Worm (Caenorhabditis elegans): ENCODE results near the gene dac-1.
A peak's percentile ranks its signal among the peaks of the same experiment; 100 is the strongest.

The dac-1 gene

ce11 chrIII:835713-836278 lies 19.9 kb downstream of the dac-1 start (continued):
- peak; percentile 31 for TF ChIP-seq unc-62 (GFP tag; optimal IDR thresholded peaks at IDR 0.05)
- TF ChIP-seq aly-2 (tag; optimal IDR thresholded peaks at IDR 0.05): peak; percentile 85
- TF ChIP-seq ztf-11 (tag; optimal IDR thresholded peaks at IDR 0.05): no peak
- TF ChIP-seq ceh-28 (tag; optimal IDR thresholded peaks at IDR 0.05): peak; percentile 71
- no peak for TF ChIP-seq fkh-10 (GFP tag; optimal IDR thresholded peaks at IDR 0.05)

DNA sequence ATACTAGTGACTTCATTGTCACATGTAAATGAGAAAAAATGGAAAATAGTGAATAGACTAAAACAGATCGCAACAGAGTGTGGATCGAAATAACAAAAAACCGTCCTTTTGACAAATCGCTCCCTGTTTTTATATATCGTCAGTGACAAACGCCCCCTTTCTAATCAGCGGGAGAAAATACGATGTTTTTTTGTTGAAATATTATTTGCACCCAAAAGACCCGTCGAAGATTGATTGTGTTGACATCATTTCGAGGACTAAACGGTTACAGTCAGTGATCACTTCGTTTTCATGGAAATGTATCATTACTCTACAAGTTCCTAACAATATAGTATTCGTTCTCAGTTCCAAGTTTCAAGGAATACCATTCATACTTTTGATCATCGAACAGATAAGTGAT lies 23.5 kb downstream of the dac-1 start, which contains the start of gene dos-3:
TSS of gene dos-3 (minus strand) at position 101 of the 400 bp plus-strand sequence.
- TF ChIP-seq fkh-2 (tag; optimal IDR thresholded peaks at IDR 0.05): no peak
- TF ChIP-seq lin-15B (tag; optimal IDR thresholded peaks at IDR 0.05): no peak
- TF ChIP-seq unc-39 (tag; optimal IDR thresholded peaks at IDR 0.05): no peak
- TF ChIP-seq daf-12 (tag; optimal IDR thresholded peaks at IDR 0.05): no peak
- TF ChIP-seq lin-39 (tag; optimal IDR thresholded peaks at IDR 0.05): no peak
- TF ChIP-seq egl-5 (tag; optimal IDR thresholded peaks at IDR 0.05): no peak

ce11 chrIII:841177-841576 lies 25.2 kb downstream of the dac-1 start, which contains the start of gene K02F3.9:
Gene K02F3.9, minus strand, starts transcription at chrIII:841366.
- TF ChIP-seq nhr-25 (tag; optimal IDR thresholded peaks at IDR 0.05) (no peak), nhr-12 (tag; optimal IDR thresholded peaks at IDR 0.05) (no peak), mml-1 (tag; optimal IDR thresholded peaks at IDR 0.05) (no peak), ceh-9 (tag; optimal IDR thresholded peaks at IDR 0.05) (no peak), nhr-67 (tag; optimal IDR thresholded peaks at IDR 0.05) (no peak)

ce11 chrIII:842630-843029 lies 26.7 kb downstream of the dac-1 start, which contains the start of gene far-8:
Gene far-8, plus strand, starts transcription at chrIII:842930.
- TF ChIP-seq elt-1 (tag; optimal IDR thresholded peaks at IDR 0.05): no peak

DNA sequence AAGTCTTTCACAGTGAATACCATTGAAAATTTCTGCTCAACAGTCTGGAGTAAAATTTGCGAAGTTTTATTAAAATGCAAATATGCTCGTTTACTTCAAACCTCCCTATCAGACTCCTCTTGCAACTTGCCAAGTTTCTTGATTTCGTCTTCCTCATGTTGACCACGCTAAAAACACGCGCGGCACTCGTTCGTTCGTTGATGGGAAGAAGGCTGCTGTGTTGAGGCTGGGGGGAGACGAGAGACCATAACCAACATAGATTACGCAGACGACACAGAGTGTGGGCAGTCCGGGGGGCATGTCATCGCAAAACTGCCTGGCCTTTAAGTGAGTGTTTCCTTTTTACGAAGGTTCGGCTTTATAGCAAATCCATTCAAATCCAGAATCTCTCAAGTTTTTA lies 28.1 kb downstream of the dac-1 start:
- TF ChIP-seq pqm-1 (tag; optimal IDR thresholded peaks at IDR 0.05) (peak; percentile 37), mml-1 (tag; optimal IDR thresholded peaks at IDR 0.05) (peak; percentile 88), egl-5 (tag; optimal IDR thresholded peaks at IDR 0.05) (no peak), elt-3 (tag; optimal IDR thresholded peaks at IDR 0.05) (no peak), snpc-4 (tag; optimal IDR thresholded peaks at IDR 0.05) (peak; percentile 24), daf-12 (tag; optimal IDR thresholded peaks at IDR 0.05) (no peak), nhr-25 (tag; optimal IDR thresholded peaks at IDR 0.05) (no peak), nhr-43 (tag; optimal IDR thresholded peaks at IDR 0.05; ENCODE audit: poor library complexity, severe bottlenecking) (peak; percentile 43), jun-1 (tag; optimal IDR thresholded peaks at IDR 0.05) (no peak), nfya-1 (tag; optimal IDR thresholded peaks at IDR 0.05; ENCODE audit: insufficient read depth) (peak; percentile 57), pha-4 (tag; optimal IDR thresholded peaks at IDR 0.05) (peak; percentile 62), elt-2 (tag; optimal IDR thresholded peaks at IDR 0.05) (peak; percentile 16), fkh-2 (tag; optimal IDR thresholded peaks at IDR 0.05) (no peak), lin-15B (tag; optimal IDR thresholded peaks at IDR 0.05) (peak; percentile 27)

- TF ChIP-seq pha-4 (tag; optimal IDR thresholded peaks at IDR 0.05) (peak; percentile 51), fkh-10 (GFP tag; optimal IDR thresholded peaks at IDR 0.05) (no peak), nhr-25 (tag; optimal IDR thresholded peaks at IDR 0.05) (no peak), fkh-2 (tag; optimal IDR thresholded peaks at IDR 0.05) (no peak)
Measured at ce11 chrIII:844577-844976, 28.6 kb downstream of the dac-1 start.

- peak; percentile 4 for TF ChIP-seq nhr-25 (tag; optimal IDR thresholded peaks at IDR 0.05)
- TF ChIP-seq aly-2 (tag; optimal IDR thresholded peaks at IDR 0.05): no peak
- peak; percentile 53 for TF ChIP-seq elt-1 (tag; optimal IDR thresholded peaks at IDR 0.05)
- TF ChIP-seq sea-2 (GFP tag; optimal IDR thresholded peaks at IDR 0.05): no peak
- no peak for TF ChIP-seq nhr-11 (tag; optimal IDR thresholded peaks at IDR 0.05)
- peak; percentile 71 for TF ChIP-seq elt-2 (tag; optimal IDR thresholded peaks at IDR 0.05)
- TF ChIP-seq ama-1 (optimal IDR thresholded peaks at IDR 0.05): peak; percentile 45
- TF ChIP-seq nhr-43 (tag; optimal IDR thresholded peaks at IDR 0.05; ENCODE audit: poor library complexity, severe bottlenecking): peak; percentile 80
- TF ChIP-seq pqm-1 (tag; optimal IDR thresholded peaks at IDR 0.05): peak; percentile 84
- TF ChIP-seq hmg-11 (tag; optimal IDR thresholded peaks at IDR 0.05): peak; percentile 12
- no peak for TF ChIP-seq nhr-28 (tag; optimal IDR thresholded peaks at IDR 0.05)
- no peak for TF ChIP-seq elt-3 (tag; optimal IDR thresholded peaks at IDR 0.05)
- peak; percentile 28 for TF ChIP-seq lin-15B (tag; optimal IDR thresholded peaks at IDR 0.05)
- TF ChIP-seq pha-4 (tag; optimal IDR thresholded peaks at IDR 0.05): peak; percentile 86
- peak; percentile 30 for TF ChIP-seq nfya-1 (tag; optimal IDR thresholded peaks at IDR 0.05; ENCODE audit: insufficient read depth)
- TF ChIP-seq nhr-23 (tag; optimal IDR thresholded peaks at IDR 0.05): peak; percentile 65
- peak; percentile 76 for TF ChIP-seq jun-1 (tag; optimal IDR thresholded peaks at IDR 0.05)
- TF ChIP-seq egl-27 (tag; optimal IDR thresholded peaks at IDR 0.05): no peak
- peak; percentile 12 for TF ChIP-seq ceh-28 (tag; optimal IDR thresholded peaks at IDR 0.05)
Measured at ce11 chrIII:845485-845884, 29.5 kb downstream of the dac-1 start, which contains the start of gene K02F3.2. Gene K02F3.2, plus strand, starts transcription at chrIII:845841.
